Fruit fly (Drosophila melanogaster): ENCODE results near the gene Klp98A.

Gene Klp98A

DNA sequence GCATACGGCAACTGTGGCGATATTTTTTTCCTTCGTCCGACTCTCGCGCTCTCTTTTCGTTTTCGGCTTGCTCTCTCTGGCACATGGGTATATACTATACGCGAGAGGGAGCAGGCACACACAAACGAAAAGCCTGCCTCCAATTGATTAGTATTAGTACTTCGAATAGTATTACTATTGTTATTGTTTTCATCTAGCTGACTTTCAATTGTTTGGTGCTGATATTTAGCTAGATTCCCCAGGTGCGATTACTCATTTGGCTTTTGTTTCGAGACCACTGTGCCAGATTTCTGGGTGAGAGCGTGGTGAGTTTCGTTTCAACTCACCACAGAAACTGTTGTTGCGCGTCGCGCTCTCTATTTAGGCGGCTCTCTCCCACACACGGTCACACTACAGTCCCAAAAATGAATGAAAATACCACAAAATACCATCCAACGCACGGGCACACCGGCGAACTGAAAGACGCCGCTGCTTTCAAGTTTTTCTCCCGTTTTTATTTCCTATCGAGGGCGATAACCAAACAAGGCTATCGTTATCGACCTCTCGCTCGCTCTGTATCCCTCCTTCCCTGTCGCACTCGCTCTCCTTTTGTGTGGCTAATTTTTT is 22.4 kb upstream of the Klp98A start (continued):
- TF ChIP-seq vfl (GFP tag; optimal IDR thresholded peaks at IDR 0.05) (peak; percentile 0), CG2712 (tag; optimal IDR thresholded peaks at IDR 0.05) (peak; percentile 73), Asciz (GFP tag; optimal IDR thresholded peaks at IDR 0.05) (peak; percentile 53), CG13624 (GFP tag; optimal IDR thresholded peaks at IDR 0.05) (peak; percentile 26), CG14710 (tag; optimal IDR thresholded peaks at IDR 0.05) (peak; percentile 32), gsb-n (tag; optimal IDR thresholded peaks at IDR 0.05) (no peak), CG12104 (GFP tag; optimal IDR thresholded peaks at IDR 0.05) (no peak), bab2 (GFP tag; optimal IDR thresholded peaks at IDR 0.05) (peak; percentile 53), CG2678 (tag; optimal IDR thresholded peaks at IDR 0.05) (peak; percentile 74), CG12236 (GFP tag; optimal IDR thresholded peaks at IDR 0.05) (no peak), org-1 (GFP tag; optimal IDR thresholded peaks at IDR 0.05) (peak; percentile 50), dati (GFP tag; IDR thresholded peaks at IDR 0.05) (no peak), ATbp (GFP tag; optimal IDR thresholded peaks at IDR 0.05) (peak; percentile 65), CG33213 (GFP tag; optimal IDR thresholded peaks at IDR 0.05) (peak; percentile 5), Myb (GFP tag; optimal IDR thresholded peaks at IDR 0.05) (peak; percentile 85), MESR4 (GFP tag; optimal IDR thresholded peaks at IDR 0.05) (no peak), CG12769 (tag; optimal IDR thresholded peaks at IDR 0.05) (peak; percentile 77), Abd-B (GFP tag; optimal IDR thresholded peaks at IDR 0.05) (no peak), Fer3 (tag; optimal IDR thresholded peaks at IDR 0.05) (peak; percentile 41), CG5245 (GFP tag; optimal IDR thresholded peaks at IDR 0.05) (peak; percentile 16), Hmr (GFP tag; optimal IDR thresholded peaks at IDR 0.05) (peak; percentile 70), mld (GFP tag; IDR thresholded peaks at IDR 0.05; ENCODE audit: partially characterized antibody) (no peak), CG1024 (GFP tag; IDR thresholded peaks at IDR 0.05) (no peak), CG31365 (tag; optimal IDR thresholded peaks at IDR 0.05) (peak; percentile 54), scrt (GFP tag; optimal IDR thresholded peaks at IDR 0.05) (peak; percentile 50), CG34376 (GFP tag; optimal IDR thresholded peaks at IDR 0.05) (peak; percentile 87), nom (GFP tag; optimal IDR thresholded peaks at IDR 0.05) (peak; percentile 80), eyg (GFP tag; optimal IDR thresholded peaks at IDR 0.05) (no peak), cas (GFP tag; IDR thresholded peaks at IDR 0.05) (no peak), tx (GFP tag; optimal IDR thresholded peaks at IDR 0.05) (peak; percentile 10), ase (GFP tag; IDR thresholded peaks at IDR 0.05) (no peak), tna (GFP tag; IDR thresholded peaks at IDR 0.05; ENCODE audit: partially characterized antibody) (no peak), CHES-1-like (GFP tag; optimal IDR thresholded peaks at IDR 0.05) (peak; percentile 84), CG9817 (tag; optimal IDR thresholded peaks at IDR 0.05) (peak; percentile 24), lmd (GFP tag; IDR thresholded peaks at IDR 0.05) (no peak), CG11093 (GFP tag; IDR thresholded peaks at IDR 0.05) (0 out of 3 replicates have a peak, but pooled peaks have one; percentile 30), HLHmδ (GFP tag; optimal IDR thresholded peaks at IDR 0.05) (peak; percentile 9), dpn (GFP tag; optimal IDR thresholded peaks at IDR 0.05) (peak; percentile 22 to 60), CG11398 (GFP tag; optimal IDR thresholded peaks at IDR 0.05) (peak; percentile 32), emc (GFP tag; optimal IDR thresholded peaks at IDR 0.05) (peak; percentile 16), onecut (GFP tag; IDR thresholded peaks at IDR 0.05) (peak; percentile 37), ttk (GFP tag; IDR thresholded peaks at IDR 0.05) (no peak), pb (GFP tag; optimal IDR thresholded peaks at IDR 0.05) (no peak), CG4282 (GFP tag; optimal IDR thresholded peaks at IDR 0.05) (peak; percentile 96), dmrt99B (tag; optimal IDR thresholded peaks at IDR 0.05) (peak; percentile 64), CoRest (tag; optimal IDR thresholded peaks at IDR 0.05) (peak; percentile 33), cato (GFP tag; optimal IDR thresholded peaks at IDR 0.05; ENCODE audit: borderline replicate concordance) (no peak), grn (GFP tag; optimal IDR thresholded peaks at IDR 0.05) (peak; percentile 84), CG6254 (GFP tag; optimal IDR thresholded peaks at IDR 0.05) (peak; percentile 48), ind (GFP tag; optimal IDR thresholded peaks at IDR 0.05) (peak; percentile 45), CTCF (GFP tag; optimal IDR thresholded peaks at IDR 0.05) (peak; percentile 53)
